Fruit fly (Drosophila melanogaster) whole organism, prepupa: ENCODE data around the gene Reg-2.

Source experiments
- Blimp-1 ChIP-seq: fragments of 200-800 bp; sonication (Bioruptor generic); optimal IDR thresholded peaks from 3 replicates; lab custom pipeline; 2017; ENCODE audit warnings: missing biosample characterization, missing genetic modification characterization, mild to moderate bottlenecking, moderate library complexity, missing genetic modification reagents
- CG10631 ChIP-seq: fragments of 200-800 bp; sonication (Bioruptor generic); optimal IDR thresholded peaks from 2 replicates; lab custom pipeline; 2016; ENCODE audit warnings: missing biosample characterization, missing genetic modification characterization
- CG10669 ChIP-seq: fragments of 200-800 bp; sonication (Bioruptor generic); optimal IDR thresholded peaks from 3 replicates; lab custom pipeline; 2018; ENCODE audit warnings: missing biosample characterization, mild to moderate bottlenecking, missing genetic modification characterization, moderate library complexity
- CG11294 ChIP-seq: fragments of 200-800 bp; sonication (Bioruptor generic); IDR thresholded peaks from 2 replicates; pipeline ENCODE4 v1.3.6; 2022; ENCODE audit warnings: missing biosample characterization, missing genetic modification characterization
- CG11762 ChIP-seq: fragments of 200-800 bp; sonication (Bioruptor generic); optimal IDR thresholded peaks from 3 replicates; lab custom pipeline; 2016; ENCODE audit warnings: missing biosample characterization, missing genetic modification characterization; ENCODE audit not compliant: insufficient read depth
- CG11902 ChIP-seq: fragments of 200-800 bp; sonication (Bioruptor generic); optimal IDR thresholded peaks from 3 replicates; lab custom pipeline; 2016; ENCODE audit warnings: missing biosample characterization, missing genetic modification characterization
- CG15336 ChIP-seq: fragments of 200-800 bp; sonication (Bioruptor generic); IDR thresholded peaks from 2 replicates; pipeline ENCODE4 v1.3.6; 2022; ENCODE audit warnings: missing biosample characterization, missing genetic modification characterization
- CG1621 ChIP-seq: fragments of 200-800 bp; sonication (Bioruptor generic); optimal IDR thresholded peaks from 3 replicates; lab custom pipeline; 2018; ENCODE audit warnings: missing biosample characterization, mild to moderate bottlenecking, missing genetic modification characterization
- CG16779 ChIP-seq: fragments of 200-800 bp; sonication (Bioruptor generic); optimal IDR thresholded peaks from 3 replicates; lab custom pipeline; 2017; ENCODE audit warnings: missing biosample characterization, mild to moderate bottlenecking, missing genetic modification characterization
- CG3032 ChIP-seq: fragments of 200-800 bp; optimal IDR thresholded peaks from 2 replicates; lab custom pipeline; 2019; ENCODE audit warnings: missing biosample characterization, mild to moderate bottlenecking, missing genetic modification characterization, moderate library complexity
- CG31627 ChIP-seq: fragments of 200-800 bp; sonication (Bioruptor generic); optimal IDR thresholded peaks from 3 replicates; lab custom pipeline; 2016; ENCODE audit warnings: missing biosample characterization, missing genetic modification characterization
- CG32006 ChIP-seq: fragments of 200-800 bp; sonication (Bioruptor generic); optimal IDR thresholded peaks from 3 replicates; lab custom pipeline; 2017; ENCODE audit warnings: missing biosample characterization, mild to moderate bottlenecking, missing genetic modification characterization
- CG34406 ChIP-seq: fragments of 200-800 bp; sonication (Bioruptor generic); optimal IDR thresholded peaks from 3 replicates; lab custom pipeline; 2016; ENCODE audit warnings: missing biosample characterization, missing genetic modification characterization
- CG3919 ChIP-seq: fragments of 200-800 bp; sonication (Bioruptor generic); optimal IDR thresholded peaks from 3 replicates; lab custom pipeline; 2016; ENCODE audit warnings: missing biosample characterization, missing genetic modification characterization
- CG4318 ChIP-seq: fragments of 200-800 bp; sonication (Bioruptor generic); optimal IDR thresholded peaks from 3 replicates; lab custom pipeline; 2017; ENCODE audit warnings: missing biosample characterization, mild to moderate bottlenecking, missing genetic modification characterization
- CG6792 ChIP-seq: fragments of 200-800 bp; sonication (Bioruptor generic); optimal IDR thresholded peaks from 3 replicates; lab custom pipeline; 2016; ENCODE audit warnings: missing biosample characterization, missing genetic modification characterization
- CG6808 ChIP-seq: fragments of 200-800 bp; sonication (Bioruptor generic); optimal IDR thresholded peaks from 3 replicates; lab custom pipeline; 2017; ENCODE audit warnings: missing biosample characterization, missing genetic modification characterization, mild to moderate bottlenecking, moderate library complexity, missing genetic modification reagents
- CG6854 ChIP-seq: fragments of 200-800 bp; sonication (Bioruptor generic); optimal IDR thresholded peaks from 2 replicates; lab custom pipeline; 2017; ENCODE audit warnings: missing biosample characterization, mild to moderate bottlenecking, missing genetic modification characterization
- CG7368 ChIP-seq: fragments of 200-800 bp; sonication (Bioruptor generic); optimal IDR thresholded peaks from 3 replicates; lab custom pipeline; 2016; ENCODE audit warnings: missing biosample characterization, missing genetic modification characterization
- CG8119 ChIP-seq: fragments of 200-800 bp; sonication (Bioruptor generic); IDR thresholded peaks from 3 replicates; pipeline ENCODE4 v1.3.6; 2022; ENCODE audit warnings: missing biosample characterization, missing genetic modification characterization
- CG8319 ChIP-seq: fragments of 200-800 bp; sonication (Bioruptor generic); optimal IDR thresholded peaks from 3 replicates; lab custom pipeline; 2016; ENCODE audit warnings: missing biosample characterization, missing genetic modification characterization
- CG8632 ChIP-seq: fragments of 200-800 bp; sonication (Bioruptor generic); optimal IDR thresholded peaks from 3 replicates; lab custom pipeline; 2016; ENCODE audit warnings: missing biosample characterization, missing genetic modification characterization
- CG9139 ChIP-seq: fragments of 200-800 bp; sonication (Bioruptor generic); optimal IDR thresholded peaks from 3 replicates; lab custom pipeline; 2017; ENCODE audit warnings: missing biosample characterization, mild to moderate bottlenecking, missing genetic modification characterization
- Eip75B ChIP-seq: fragments of 200-800 bp; sonication (Bioruptor generic); optimal IDR thresholded peaks from 3 replicates; lab custom pipeline; 2016; ENCODE audit warnings: missing biosample characterization, missing genetic modification characterization
- Eip78C ChIP-seq: fragments of 200-800 bp; sonication (Bioruptor generic); peaks from one replicate; lab custom pipeline; 2016; ENCODE audit warnings: missing biosample characterization, missing genetic modification characterization
- Eip93F ChIP-seq: fragments of 200-800 bp; sonication (Bioruptor generic); optimal IDR thresholded peaks from 2 replicates; lab custom pipeline; 2016; ENCODE audit warnings: missing biosample characterization, mild to moderate bottlenecking, missing genetic modification characterization
- Ets21C ChIP-seq: fragments of 200-800 bp; sonication (Bioruptor generic); optimal IDR thresholded peaks from 3 replicates; lab custom pipeline; 2016; ENCODE audit warnings: missing biosample characterization, missing genetic modification characterization
- Gug ChIP-seq: fragments of 200-800 bp; sonication (Bioruptor generic); IDR thresholded peaks from 2 replicates; pipeline ENCODE4 v1.3.6; 2022; ENCODE audit warnings: missing biosample characterization, missing genetic modification characterization
- Hr38 ChIP-seq: sonication (Bioruptor generic); optimal IDR thresholded peaks from 2 replicates; lab custom pipeline; 2016; ENCODE audit warnings: missing biosample characterization, missing genetic modification characterization
- Hr39 ChIP-seq: fragments of 200-800 bp; sonication (Bioruptor generic); optimal IDR thresholded peaks from 2 replicates; lab custom pipeline; 2016; ENCODE audit warnings: missing biosample characterization, missing genetic modification characterization
- Hr4 ChIP-seq: fragments of 200-800 bp; sonication (Bioruptor generic); optimal IDR thresholded peaks from 3 replicates; lab custom pipeline; 2016; ENCODE audit warnings: missing biosample characterization, missing genetic modification characterization
- OdsH ChIP-seq: fragments of 200-800 bp; sonication (Bioruptor generic); optimal IDR thresholded peaks from 3 replicates; lab custom pipeline; 2016; ENCODE audit warnings: missing biosample characterization, missing genetic modification characterization
- Smox ChIP-seq: fragments of 200-800 bp; sonication (Bioruptor generic); optimal IDR thresholded peaks from 3 replicates; lab custom pipeline; 2016; ENCODE audit warnings: missing biosample characterization, missing genetic modification characterization
- Sox102F ChIP-seq: fragments of 200-800 bp; sonication (Bioruptor generic); optimal IDR thresholded peaks from 2 replicates; lab custom pipeline; 2016; ENCODE audit warnings: missing biosample characterization, mild to moderate bottlenecking, missing genetic modification characterization
- Sox14 ChIP-seq: fragments of 200-800 bp; sonication (Bioruptor generic); optimal IDR thresholded peaks from 3 replicates; lab custom pipeline; 2016; ENCODE audit warnings: missing biosample characterization, missing genetic modification characterization
- Sox15 ChIP-seq: fragments of 200-800 bp; sonication (Bioruptor generic); optimal IDR thresholded peaks from 3 replicates; lab custom pipeline; 2016; ENCODE audit warnings: missing biosample characterization, missing genetic modification characterization
- achi ChIP-seq: fragments of 200-800 bp; sonication (Bioruptor generic); optimal IDR thresholded peaks from 3 replicates; lab custom pipeline; 2016; ENCODE audit warnings: missing biosample characterization, missing genetic modification characterization
- acj6 ChIP-seq: fragments of 200-800 bp; sonication (Bioruptor generic); optimal IDR thresholded peaks from 3 replicates; lab custom pipeline; 2016; ENCODE audit warnings: missing biosample characterization, missing genetic modification characterization
- cyc ChIP-seq: fragments of 200-800 bp; sonication (Bioruptor generic); optimal IDR thresholded peaks from 3 replicates; lab custom pipeline; 2016; ENCODE audit warnings: missing biosample characterization, missing genetic modification characterization
- dsx ChIP-seq: fragments of 200-800 bp; optimal IDR thresholded peaks from 3 replicates; lab custom pipeline; 2019; ENCODE audit warnings: missing biosample characterization, mild to moderate bottlenecking, missing genetic modification characterization, moderate library complexity; ENCODE audit not compliant: poor library complexity, severe bottlenecking
- eg ChIP-seq: fragments of 200-800 bp; sonication (Bioruptor generic); IDR thresholded peaks from 3 replicates; pipeline ENCODE4 v1.3.6; 2022; ENCODE audit warnings: missing biosample characterization, missing genetic modification characterization
- esn ChIP-seq: fragments of 200-800 bp; sonication (Bioruptor generic); optimal IDR thresholded peaks from 2 replicates; lab custom pipeline; 2016; ENCODE audit warnings: missing biosample characterization, mild to moderate bottlenecking, missing genetic modification characterization, moderate library complexity
- fd59A ChIP-seq: fragments of 200-800 bp; sonication (Bioruptor generic); optimal IDR thresholded peaks from 2 replicates; lab custom pipeline; 2017; ENCODE audit warnings: missing biosample characterization, mild to moderate bottlenecking, missing genetic modification characterization, missing genetic modification reagents
- fd85E ChIP-seq: fragments of 200-800 bp; sonication (Bioruptor generic); optimal IDR thresholded peaks from 3 replicates; lab custom pipeline; 2016; ENCODE audit warnings: missing biosample characterization, missing genetic modification characterization
- fkh ChIP-seq: fragments of 200-800 bp; sonication (Bioruptor generic); optimal IDR thresholded peaks from 3 replicates; lab custom pipeline; 2017; ENCODE audit warnings: missing biosample characterization, mild to moderate bottlenecking, missing genetic modification characterization, moderate library complexity
- pdm3 ChIP-seq: fragments of 200-800 bp; sonication (Bioruptor generic); optimal IDR thresholded peaks from 3 replicates; lab custom pipeline; 2016; ENCODE audit warnings: missing biosample characterization, missing genetic modification characterization
- salr ChIP-seq, 2 experiments: fragments of 200-800 bp; sonication (Bioruptor generic); optimal IDR thresholded peaks; 3 replicates each; lab custom pipeline; 2016 to 2018; ENCODE audit warnings: missing biosample characterization in 2 of 2, missing genetic modification characterization in 2 of 2, mild to moderate bottlenecking in 1 of 2
- spab ChIP-seq: fragments of 200-800 bp; sonication (Bioruptor generic); optimal IDR thresholded peaks from 2 replicates; lab custom pipeline; 2017; ENCODE audit warnings: missing biosample characterization, mild to moderate bottlenecking, missing genetic modification characterization, missing genetic modification reagents
- ss ChIP-seq, 2 experiments: fragments of 200-800 bp; sonication (Bioruptor generic); optimal IDR thresholded peaks; 2 replicates in 1 of 2; 3 replicates in 1 of 2; lab custom pipeline; 2017 to 2018; ENCODE audit warnings: mild to moderate bottlenecking in 2 of 2, missing biosample characterization in 2 of 2, missing genetic modification characterization in 2 of 2, moderate library complexity in 1 of 2
- svp ChIP-seq: fragments of 200-800 bp; sonication (Bioruptor generic); peaks from one replicate; lab custom pipeline; 2016; ENCODE audit warnings: missing biosample characterization, missing genetic modification characterization
- topi ChIP-seq: fragments of 200-800 bp; sonication (Bioruptor generic); optimal IDR thresholded peaks from 3 replicates; lab custom pipeline; 2016; ENCODE audit warnings: missing biosample characterization, missing genetic modification characterization
- vri ChIP-seq: fragments of 200-800 bp; sonication (Bioruptor generic); optimal IDR thresholded peaks from 3 replicates; lab custom pipeline; 2016; ENCODE audit warnings: missing biosample characterization, mild to moderate bottlenecking, missing genetic modification characterization

Gene Reg-2

dm6 chr3L:608362-608761 is 2.0 kb upstream of the Reg-2 start:
- TF ChIP-seq fd85E (peak; percentile 56), spab (GFP tag; lab: Kevin White, UChicago) (peak; percentile 60), CG6792 (GFP tag; lab: Kevin White, UChicago) (peak; percentile 70), Gug (GFP tag; lab: Robert Waterston, UW) (peak; percentile 47; the same call in 1 of the 2 replicates), fkh (no peak), Ets21C (peak; percentile 81), CG6854 (GFP tag; lab: Kevin White, UChicago) (peak; percentile 82), Blimp-1 (peak; percentile 53), CG6808 (GFP tag; lab: Kevin White, UChicago) (peak; percentile 82), CG1621 (tag; lab: Kevin White, UChicago) (no peak), achi (GFP tag; lab: Kevin White, UChicago) (peak; percentile 77), Smox (GFP tag; lab: Kevin White, UChicago) (peak; percentile 89), CG31627 (peak; percentile 88), Sox102F (GFP tag; lab: Kevin White, UChicago) (peak; percentile 93), cyc (peak; percentile 88), dsx (peak; percentile 59), CG34406 (peak; percentile 66), CG10669 (GFP tag; lab: Kevin White, UChicago) (peak; percentile 64), topi (peak; percentile 92), CG8119 (GFP tag; lab: Robert Waterston, UW) (peak; percentile 82), esn (GFP tag; lab: Kevin White, UChicago) (peak; percentile 93), ss (GFP tag; optimal IDR thresholded peaks at IDR 0.05; lab: Kevin White, UChicago) (peak; percentile 48 to 70), Eip93F (peak; percentile 73), CG11762 (GFP tag; lab: Kevin White, UChicago) (peak; percentile 52), svp (GFP tag; lab: Kevin White, UChicago) (peak; percentile 95), Sox15 (peak; percentile 36), acj6 (GFP tag; lab: Kevin White, UChicago) (peak; percentile 77), Hr4 (GFP tag; lab: Kevin White, UChicago) (peak; percentile 73), CG10631 (GFP tag; lab: Kevin White, UChicago) (peak; percentile 77), OdsH (GFP tag; lab: Kevin White, UChicago) (peak; percentile 83), CG9139 (no peak), eg (peak; percentile 55), CG7368 (GFP tag; lab: Kevin White, UChicago) (peak; percentile 33), CG3032 (tag; lab: Kevin White, UChicago) (peak; percentile 57), salr (GFP tag; optimal IDR thresholded peaks at IDR 0.05; lab: Kevin White, UChicago) (peak in 1 of 2 experiments; percentile 74), CG8319 (GFP tag; lab: Kevin White, UChicago) (peak; percentile 38), Sox14 (GFP tag; lab: Kevin White, UChicago) (peak; percentile 87), vri (peak; percentile 88), Eip75B (GFP tag; lab: Kevin White, UChicago) (peak; percentile 80), CG3919 (GFP tag; lab: Kevin White, UChicago) (peak; percentile 83), Hr39 (GFP tag; lab: Kevin White, UChicago) (peak; percentile 87), CG11902 (GFP tag; lab: Kevin White, UChicago) (peak; percentile 68), CG11294 (GFP tag; lab: Robert Waterston, UW) (no peak), Hr38 (GFP tag; lab: Kevin White, UChicago) (no peak), CG16779 (tag; lab: Kevin White, UChicago) (peak; percentile 44), CG4318 (GFP tag; lab: Kevin White, UChicago) (peak; percentile 77), pdm3 (GFP tag; lab: Kevin White, UChicago) (peak; percentile 80), fd59A (GFP tag; lab: Kevin White, UChicago) (peak; percentile 45), Eip78C (GFP tag; lab: Kevin White, UChicago) (peak; percentile 95), CG15336 (GFP tag; lab: Robert Waterston, UW) (peak; percentile 85), CG32006 (GFP tag; lab: Kevin White, UChicago) (peak; percentile 91), CG8632 (GFP tag; lab: Kevin White, UChicago) (peak; percentile 45)
